Worm (Caenorhabditis elegans) whole organism, young adult: ENCODE results near the gene dhs-24.

Experiments used
- efl-1 ChIP-seq: fragments of 150-350 bp; optimal IDR thresholded peaks from 2 replicates; lab custom pipeline; 2014; ENCODE audit warnings: missing biosample characterization, missing genetic modification reagents, missing genetic modification characterization
- gei-17 ChIP-seq: fragments of 200-800 bp; sonication (Bioruptor generic); optimal IDR thresholded peaks from 2 replicates; lab custom pipeline; 2018; ENCODE audit warnings: mild to moderate bottlenecking, missing genetic modification characterization, missing compliant biosample characterization
- pha-4 ChIP-seq: fragments of 150-350 bp; sonication (generic microtip); optimal IDR thresholded peaks from 2 replicates; lab custom pipeline; 2014; ENCODE audit warnings: missing biosample characterization, missing genetic modification reagents, missing genetic modification characterization
- unc-62 ChIP-seq: fragments of 150-350 bp; optimal IDR thresholded peaks from 2 replicates; lab custom pipeline; 2014; ENCODE audit warnings: missing biosample characterization, missing genetic modification reagents, missing genetic modification characterization

DNA sequence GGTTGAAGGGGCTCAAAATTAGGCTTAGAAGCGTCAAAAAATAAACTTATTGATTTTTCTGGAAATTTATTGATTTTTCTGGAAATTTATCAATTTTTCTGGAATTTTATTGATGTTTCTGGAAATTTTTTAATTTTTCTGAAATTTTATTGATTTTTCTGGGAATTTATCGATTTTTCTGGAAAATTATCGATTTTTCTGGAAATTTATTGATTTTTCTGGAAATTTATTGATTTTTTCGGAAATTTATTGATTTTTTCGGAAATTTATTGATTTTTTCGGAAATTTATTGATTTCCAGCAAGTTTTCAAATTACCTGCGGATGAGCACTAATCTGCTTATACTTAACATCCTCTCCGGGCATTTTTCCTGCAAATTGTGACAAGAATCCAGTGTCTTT is 44.6 kb downstream of the dhs-24 start:
- TF ChIP-seq gei-17 (GFP tag; lab: Kevin White, UChicago) (no peak), unc-62 (GFP tag; lab: Kevin White, UChicago) (no peak), efl-1 (GFP tag; lab: Kevin White, UChicago) (no peak), pha-4 (tag; lab: Kevin White, UChicago) (no peak)
